Fruit fly (Drosophila melanogaster) whole organism, embryonic: ENCODE data around the gene smo.

Experiments used
- B-H2 ChIP-seq: fragments of 200-800 bp; sonication (Bioruptor generic); optimal IDR thresholded peaks from 2 replicates; lab custom pipeline; 2018; ENCODE audit warnings: missing biosample characterization, mild to moderate bottlenecking, missing genetic modification characterization
- Blimp-1 ChIP-seq: fragments of 200-800 bp; sonication (Bioruptor generic); optimal IDR thresholded peaks from 3 replicates; lab custom pipeline; 2018; ENCODE audit warnings: missing biosample characterization, missing genetic modification characterization, mild to moderate bottlenecking, moderate library complexity, missing genetic modification reagents
- CG10209 ChIP-seq: fragments of 200-800 bp; sonication (Bioruptor generic); optimal IDR thresholded peaks from 3 replicates; lab custom pipeline; 2017; ENCODE audit warnings: missing biosample characterization, mild to moderate bottlenecking, missing genetic modification characterization, missing genetic modification reagents
- CG10267 ChIP-seq: fragments of 200-800 bp; sonication (Bioruptor generic); optimal IDR thresholded peaks from 2 replicates; lab custom pipeline; 2018; ENCODE audit warnings: missing biosample characterization, mild to moderate bottlenecking, missing genetic modification characterization, moderate library complexity
- CG10462 ChIP-seq: fragments of 200-800 bp; sonication (Bioruptor generic); optimal IDR thresholded peaks from 2 replicates; lab custom pipeline; 2016; ENCODE audit warnings: missing biosample characterization, missing genetic modification characterization
- CG11093 ChIP-seq: fragments of 200-800 bp; sonication (Bioruptor generic); IDR thresholded peaks from 3 replicates; pipeline ENCODE4 v1.3.6; 2022; ENCODE audit warnings: missing biosample characterization, missing genetic modification characterization
- CG13296 ChIP-seq: fragments of 200-800 bp; sonication (Bioruptor generic); optimal IDR thresholded peaks from 3 replicates; lab custom pipeline; 2018; ENCODE audit warnings: missing biosample characterization, mild to moderate bottlenecking, missing genetic modification characterization
- CG14860 ChIP-seq: fragments of 200-800 bp; sonication (Bioruptor generic); IDR thresholded peaks from 3 replicates; pipeline ENCODE4 v1.3.6; 2022; ENCODE audit warnings: missing biosample characterization, missing genetic modification characterization; ENCODE audit not compliant: partially characterized antibody
- CG15479 ChIP-seq: fragments of 200-800 bp; sonication (Bioruptor generic); optimal IDR thresholded peaks from 3 replicates; lab custom pipeline; 2019; ENCODE audit warnings: missing biosample characterization, mild to moderate bottlenecking, missing genetic modification characterization, moderate library complexity
- CG17186 ChIP-seq: fragments of 200-800 bp; sonication (Bioruptor generic); optimal IDR thresholded peaks from 3 replicates; lab custom pipeline; 2017; ENCODE audit warnings: missing biosample characterization, missing genetic modification reagents, missing genetic modification characterization
- CG17385 ChIP-seq: fragments of 200-800 bp; sonication (Bioruptor generic); optimal IDR thresholded peaks from 3 replicates; lab custom pipeline; 2018; ENCODE audit warnings: missing biosample characterization, mild to moderate bottlenecking, missing genetic modification characterization
- CG17802 ChIP-seq: fragments of 200-800 bp; sonication (Bioruptor generic); optimal IDR thresholded peaks from 2 replicates; lab custom pipeline; 2018; ENCODE audit warnings: missing biosample characterization, mild to moderate bottlenecking, missing genetic modification characterization, moderate library complexity
- CG18262 ChIP-seq: fragments of 200-800 bp; optimal IDR thresholded peaks from 3 replicates; lab custom pipeline; 2019; ENCODE audit warnings: missing biosample characterization, mild to moderate bottlenecking, missing genetic modification characterization, moderate library complexity
- CG2120 ChIP-seq: fragments of 200-800 bp; sonication (Bioruptor generic); optimal IDR thresholded peaks from 3 replicates; lab custom pipeline; 2016; ENCODE audit warnings: missing biosample characterization, missing genetic modification characterization
- CG3407 ChIP-seq: fragments of 200-800 bp; sonication (Bioruptor generic); optimal IDR thresholded peaks from 2 replicates; lab custom pipeline; 2018; ENCODE audit warnings: missing biosample characterization, mild to moderate bottlenecking, missing genetic modification characterization
- CG8281 ChIP-seq: fragments of 200-800 bp; sonication (Bioruptor generic); optimal IDR thresholded peaks from 2 replicates; lab custom pipeline; 2018; ENCODE audit warnings: missing biosample characterization, mild to moderate bottlenecking, missing genetic modification characterization, moderate library complexity
- CTCF ChIP-seq: fragments of 200-800 bp; sonication (Bioruptor generic); optimal IDR thresholded peaks from 2 replicates; lab custom pipeline; 2017; ENCODE audit warnings: missing biosample characterization, mild to moderate bottlenecking, missing genetic modification characterization, moderate library complexity
- Dip2 ChIP-seq: fragments of 200-800 bp; sonication (Bioruptor generic); IDR thresholded peaks from 2 replicates; pipeline ENCODE4 v1.3.6; 2022; ENCODE audit warnings: missing biosample characterization, missing genetic modification characterization
- Dref ChIP-seq: fragments of 200-800 bp; sonication (Bioruptor generic); IDR thresholded peaks from 2 replicates; pipeline ENCODE4 v1.3.6; 2022; ENCODE audit warnings: missing biosample characterization, missing genetic modification characterization
- Elba2 ChIP-seq: fragments of 200-800 bp; sonication (Bioruptor generic); optimal IDR thresholded peaks from 3 replicates; lab custom pipeline; 2016; ENCODE audit warnings: missing biosample characterization, missing genetic modification characterization
- Ets97D ChIP-seq: fragments of 200-800 bp; sonication (Bioruptor generic); optimal IDR thresholded peaks from 3 replicates; lab custom pipeline; 2016; ENCODE audit warnings: missing biosample characterization, missing genetic modification characterization
- HLH54F ChIP-seq: fragments of 200-800 bp; sonication (Bioruptor generic); optimal IDR thresholded peaks from 3 replicates; lab custom pipeline; 2016; ENCODE audit warnings: missing biosample characterization, missing genetic modification characterization
- Hmr ChIP-seq: fragments of 200-800 bp; sonication (Bioruptor generic); optimal IDR thresholded peaks from 3 replicates; lab custom pipeline; 2017; ENCODE audit warnings: mild to moderate bottlenecking, missing biosample characterization, missing genetic modification reagents, missing genetic modification characterization
- Hr51 ChIP-seq, 2 experiments: fragments of 200-800 bp; sonication (Bioruptor generic); optimal IDR thresholded peaks; 2 replicates in 1 of 2; 3 replicates in 1 of 2; lab custom pipeline; 2016 to 2018; ENCODE audit warnings: missing biosample characterization in 2 of 2, missing genetic modification characterization in 2 of 2, mild to moderate bottlenecking in 1 of 2, moderate library complexity in 1 of 2
- Mad ChIP-seq: fragments of 200-800 bp; sonication (Bioruptor generic); optimal IDR thresholded peaks from 2 replicates; lab custom pipeline; 2016; ENCODE audit warnings: missing biosample characterization, missing genetic modification characterization
- Nf-YA ChIP-seq: fragments of 200-800 bp; sonication (Bioruptor generic); IDR thresholded peaks from 2 replicates; pipeline ENCODE4 v1.3.6; 2022; ENCODE audit warnings: missing biosample characterization, missing genetic modification characterization
- Xrp1 ChIP-seq: fragments of 200-800 bp; sonication (Bioruptor generic); IDR thresholded peaks from 2 replicates; pipeline ENCODE4 v1.3.6; 2022; ENCODE audit warnings: missing biosample characterization, missing genetic modification characterization
- ap ChIP-seq: fragments of 200-800 bp; sonication (Bioruptor generic); IDR thresholded peaks from 2 replicates; pipeline ENCODE4 v1.3.6; 2022; ENCODE audit warnings: missing biosample characterization, missing genetic modification characterization
- btn ChIP-seq: fragments of 200-800 bp; sonication (Bioruptor generic); optimal IDR thresholded peaks from 2 replicates; lab custom pipeline; 2016; ENCODE audit warnings: missing biosample characterization, missing genetic modification characterization
- caup ChIP-seq: fragments of 200-800 bp; sonication (Bioruptor generic); optimal IDR thresholded peaks from 3 replicates; lab custom pipeline; 2017; ENCODE audit warnings: missing biosample characterization, mild to moderate bottlenecking, missing genetic modification characterization, moderate library complexity; ENCODE audit not compliant: severe bottlenecking
- cg ChIP-seq: fragments of 200-800 bp; sonication (Bioruptor generic); optimal IDR thresholded peaks from 3 replicates; lab custom pipeline; 2019; ENCODE audit warnings: missing biosample characterization, mild to moderate bottlenecking, missing genetic modification characterization, moderate library complexity
- croc ChIP-seq: fragments of 200-800 bp; sonication (Bioruptor generic); conservative IDR thresholded peaks from 3 replicates; pipeline ENCODE4 v1.3.6; 2022; ENCODE audit warnings: missing biosample characterization, missing genetic modification characterization
- crp ChIP-seq, 2 experiments: fragments of 200-800 bp; sonication (Bioruptor generic); optimal IDR thresholded peaks; 2 replicates in 1 of 2; 3 replicates in 1 of 2; lab custom pipeline; 2017; ENCODE audit warnings: missing biosample characterization in 2 of 2, missing genetic modification characterization in 2 of 2, mild to moderate bottlenecking in 1 of 2, moderate library complexity in 1 of 2
- dati ChIP-seq: fragments of 200-800 bp; sonication (Bioruptor generic); IDR thresholded peaks from 2 replicates; pipeline ENCODE4 v1.3.6; 2022; ENCODE audit warnings: missing biosample characterization, missing genetic modification characterization
- dm ChIP-seq: fragments of 200-800 bp; sonication (Bioruptor generic); optimal IDR thresholded peaks from 3 replicates; lab custom pipeline; 2016; ENCODE audit warnings: missing biosample characterization, missing genetic modification characterization
- en ChIP-seq: fragments of 200-800 bp; sonication (Bioruptor generic); optimal IDR thresholded peaks from 2 replicates; lab custom pipeline; 2016; ENCODE audit warnings: missing biosample characterization, missing genetic modification characterization
- esg ChIP-seq: fragments of 200-800 bp; sonication (Bioruptor generic); conservative IDR thresholded peaks from 2 replicates; pipeline ENCODE4 v1.3.6; 2022; ENCODE audit warnings: missing biosample characterization, missing genetic modification characterization
- ftz-f1 ChIP-seq: fragments of 200-800 bp; sonication (Bioruptor generic); optimal IDR thresholded peaks from 2 replicates; lab custom pipeline; 2016; ENCODE audit warnings: missing biosample characterization, missing genetic modification characterization
- gfzf ChIP-seq: fragments of 200-800 bp; sonication (Bioruptor generic); optimal IDR thresholded peaks from 2 replicates; lab custom pipeline; 2016; ENCODE audit warnings: missing biosample characterization, mild to moderate bottlenecking, missing genetic modification characterization, moderate library complexity
- gt ChIP-seq: fragments of 200-800 bp; sonication (Bioruptor generic); IDR thresholded peaks from 2 replicates; pipeline ENCODE4 v1.3.6; 2022; ENCODE audit warnings: missing biosample characterization, missing genetic modification characterization
- hth ChIP-seq: fragments of >200 bp; optimal IDR thresholded peaks from 2 replicates; lab custom pipeline; 2017; ENCODE audit warnings: inconsistent platforms
- kay ChIP-seq: fragments of 200-800 bp; sonication (Bioruptor generic); optimal IDR thresholded peaks from 2 replicates; lab custom pipeline; 2016; ENCODE audit warnings: missing biosample characterization, missing genetic modification characterization
- lilli ChIP-seq: fragments of 200-800 bp; sonication (Bioruptor generic); optimal IDR thresholded peaks from 3 replicates; lab custom pipeline; 2016; ENCODE audit warnings: missing biosample characterization, missing genetic modification characterization
- mam ChIP-seq: fragments of 200-800 bp; sonication (Bioruptor generic); optimal IDR thresholded peaks from 3 replicates; lab custom pipeline; 2016; ENCODE audit warnings: missing biosample characterization, missing genetic modification characterization
- pfk ChIP-seq: fragments of 200-800 bp; sonication (Bioruptor generic); optimal IDR thresholded peaks from 2 replicates; lab custom pipeline; 2018; ENCODE audit warnings: missing biosample characterization, mild to moderate bottlenecking, missing genetic modification characterization, moderate library complexity
- psq ChIP-seq: fragments of 200-800 bp; sonication (Bioruptor generic); optimal IDR thresholded peaks from 2 replicates; lab custom pipeline; 2017; ENCODE audit warnings: missing biosample characterization, missing genetic modification characterization
- salm ChIP-seq: fragments of 200-800 bp; sonication (Bioruptor generic); optimal IDR thresholded peaks from 2 replicates; lab custom pipeline; 2018; ENCODE audit warnings: missing biosample characterization, mild to moderate bottlenecking, missing genetic modification characterization
- schlank ChIP-seq: fragments of 200-800 bp; sonication (Bioruptor generic); optimal IDR thresholded peaks from 2 replicates; lab custom pipeline; 2018; ENCODE audit warnings: missing biosample characterization, mild to moderate bottlenecking, missing genetic modification characterization
- tin ChIP-seq: fragments of 200-800 bp; sonication (Bioruptor generic); optimal IDR thresholded peaks from 3 replicates; lab custom pipeline; 2016; ENCODE audit warnings: missing biosample characterization, missing genetic modification characterization
- wor ChIP-seq: fragments of 200-800 bp; sonication (Bioruptor generic); IDR thresholded peaks from 2 replicates; pipeline ENCODE4 v1.3.6; 2022; ENCODE audit warnings: missing biosample characterization, missing genetic modification characterization
- zen ChIP-seq: fragments of 200-800 bp; sonication (Bioruptor generic); optimal IDR thresholded peaks from 3 replicates; lab custom pipeline; 2018; ENCODE audit warnings: missing biosample characterization, mild to moderate bottlenecking, missing genetic modification characterization, moderate library complexity
- zfh2 ChIP-seq: fragments of 200-800 bp; sonication (Bioruptor generic); optimal IDR thresholded peaks from 2 replicates; lab custom pipeline; 2016; ENCODE audit warnings: missing biosample characterization, missing genetic modification characterization

The smo gene

dm6 chr2L:273603-274002, 3.8 kb upstream of the smo start, which contains the start of the genes mbm and CG11555 (continued):
- TF ChIP-seq gt (GFP tag; lab: Robert Waterston, UW) (no peak), CG14860 (GFP tag; lab: Robert Waterston, UW) (peak; percentile 32; the same call in 1 of the 3 replicates), Elba2 (no peak), Dref (peak; percentile 70), salm (no peak), ftz-f1 (GFP tag; lab: Kevin White, UChicago) (no peak), gfzf (GFP tag; lab: Kevin White, UChicago) (no peak), CG18262 (tag; lab: Kevin White, UChicago) (peak; percentile 43), CG17186 (GFP tag; lab: Kevin White, UChicago) (no peak), kay (GFP tag; lab: Kevin White, UChicago) (no peak), CG11093 (GFP tag; lab: Robert Waterston, UW) (no peak), CG17802 (tag; lab: Kevin White, UChicago) (no peak), lilli (no peak), Ets97D (GFP tag; lab: Kevin White, UChicago) (no peak), schlank (tag; lab: Kevin White, UChicago) (no peak), Xrp1 (GFP tag; lab: Robert Waterston, UW) (no peak), CG10267 (tag; lab: Kevin White, UChicago) (peak; percentile 6), Mad (GFP tag; lab: Kevin White, UChicago) (no peak), tin (GFP tag; lab: Kevin White, UChicago) (no peak), pfk (no peak), Dip2 (no peak), ap (GFP tag; lab: Robert Waterston, UW) (no peak), dm (GFP tag; lab: Kevin White, UChicago) (peak; percentile 84), Hr51 (GFP tag; optimal IDR thresholded peaks at IDR 0.05; lab: Kevin White, UChicago) (no peak), CG8281 (tag; lab: Kevin White, UChicago) (no peak), CG13296 (GFP tag; lab: Kevin White, UChicago) (peak; percentile 40), CG10209 (GFP tag; lab: Kevin White, UChicago) (no peak), croc (GFP tag; lab: Robert Waterston, UW) (no peak), zen (peak; percentile 50), caup (GFP tag; lab: Kevin White, UChicago) (no peak), cg (GFP tag; lab: Kevin White, UChicago) (no peak), wor (GFP tag; lab: Robert Waterston, UW) (no peak), en (no peak), B-H2 (GFP tag; lab: Kevin White, UChicago) (peak; percentile 56), crp (GFP tag; optimal IDR thresholded peaks at IDR 0.05; lab: Kevin White, UChicago) (peak in 1 of 2 experiments; percentile 43), esg (GFP tag; lab: Robert Waterston, UW) (no peak), CG10462 (GFP tag; lab: Kevin White, UChicago) (no peak), CG15479 (no peak), CG2120 (GFP tag; lab: Kevin White, UChicago) (no peak), mam (GFP tag; lab: Kevin White, UChicago) (no peak), CG17385 (GFP tag; lab: Kevin White, UChicago) (no peak), CTCF (GFP tag; lab: Kevin White, UChicago) (no peak), HLH54F (GFP tag; lab: Kevin White, UChicago) (no peak), zfh2 (GFP tag; lab: Kevin White, UChicago) (no peak), psq (GFP tag; lab: Kevin White, UChicago) (no peak), btn (GFP tag; lab: Kevin White, UChicago) (no peak), Blimp-1 (no peak), dati (GFP tag; lab: Robert Waterston, UW) (no peak), Nf-YA (GFP tag; lab: Robert Waterston, UW) (no peak), hth (no peak), CG3407 (GFP tag; lab: Kevin White, UChicago) (no peak), Hmr (GFP tag; lab: Kevin White, UChicago) (no peak)
